Worm (Caenorhabditis elegans): ENCODE measurements around the gene F49H12.2.

The F49H12.2 gene

DNA sequence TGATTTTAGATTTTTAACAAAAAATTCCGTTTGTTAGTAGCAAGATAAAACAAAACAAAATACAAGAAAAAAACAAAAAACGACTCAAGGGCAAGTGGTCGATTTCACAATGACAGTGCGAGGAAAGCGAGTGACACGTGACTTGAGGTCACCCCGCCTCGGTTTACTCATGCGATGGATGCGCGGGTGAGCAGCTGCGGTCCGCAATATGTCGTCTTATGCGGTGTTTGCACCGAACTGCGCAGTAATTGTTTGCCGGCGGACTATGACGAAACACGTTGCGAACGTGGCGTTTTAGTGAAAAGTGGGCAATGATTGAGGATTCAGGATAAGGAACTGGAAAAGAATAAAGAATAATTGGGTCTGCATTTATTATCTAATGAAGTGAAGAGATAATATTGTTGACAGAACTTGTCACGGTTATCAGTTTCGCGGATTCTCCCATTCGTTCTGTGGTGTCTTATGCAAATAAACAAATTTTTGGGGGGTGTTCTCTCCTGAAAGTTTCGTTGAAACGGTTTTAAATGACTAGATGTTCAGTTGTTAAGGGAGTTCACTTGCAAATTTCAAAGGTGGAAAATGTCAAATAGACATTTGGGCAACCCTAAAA, 13.6 kb upstream of the F49H12.2 start (continued):
- no peak for TF ChIP-seq nfya-2 (GFP tag; IDR thresholded peaks at IDR 0.05)
- TF ChIP-seq ets-4 (GFP tag; optimal IDR thresholded peaks at IDR 0.05) = no peak
- TF ChIP-seq Y67H2A.10 (GFP tag; conservative IDR thresholded peaks at IDR 0.05) = no peak
- no peak for TF ChIP-seq madf-10 (tag; optimal IDR thresholded peaks at IDR 0.05)
- TF ChIP-seq K12H6.12 (tag; optimal IDR thresholded peaks at IDR 0.05) = peak; percentile 82
- no peak for TF ChIP-seq nfyb-1 (GFP tag; IDR thresholded peaks at IDR 0.05)
- no peak for TF ChIP-seq mes-4 (tag; optimal IDR thresholded peaks at IDR 0.05)
- no peak for TF ChIP-seq ztf-3 (GFP tag; optimal IDR thresholded peaks at IDR 0.05)
- TF ChIP-seq aptf-2 (GFP tag; conservative IDR thresholded peaks at IDR 0.05) = no peak
- peak; percentile 94 for TF ChIP-seq cebp-1 (GFP tag; IDR thresholded peaks at IDR 0.05)
- TF ChIP-seq cebp-1 (tag; optimal IDR thresholded peaks at IDR 0.05) = peak; percentile 99
- TF ChIP-seq ztf-25 (GFP tag; IDR thresholded peaks at IDR 0.05) = no peak
- TF ChIP-seq cebp-2 (GFP tag; IDR thresholded peaks at IDR 0.05) = no peak
- no peak for TF ChIP-seq F33H1.4 (GFP tag; IDR thresholded peaks at IDR 0.05)
- no peak for TF ChIP-seq attf-3 (GFP tag; conservative IDR thresholded peaks at IDR 0.05)
- TF ChIP-seq hrde-1 (tag; optimal IDR thresholded peaks at IDR 0.05; ENCODE audit: borderline replicate concordance) = no peak
- TF ChIP-seq egl-44 (GFP tag; IDR thresholded peaks at IDR 0.05) = no peak
- TF ChIP-seq ztf-6 (GFP tag; IDR thresholded peaks at IDR 0.05) = no peak
- no peak for TF ChIP-seq dpl-1 (GFP tag; optimal IDR thresholded peaks at IDR 0.05)
- peak; percentile 21 for TF ChIP-seq gei-17 (GFP tag; optimal IDR thresholded peaks at IDR 0.05)

DNA sequence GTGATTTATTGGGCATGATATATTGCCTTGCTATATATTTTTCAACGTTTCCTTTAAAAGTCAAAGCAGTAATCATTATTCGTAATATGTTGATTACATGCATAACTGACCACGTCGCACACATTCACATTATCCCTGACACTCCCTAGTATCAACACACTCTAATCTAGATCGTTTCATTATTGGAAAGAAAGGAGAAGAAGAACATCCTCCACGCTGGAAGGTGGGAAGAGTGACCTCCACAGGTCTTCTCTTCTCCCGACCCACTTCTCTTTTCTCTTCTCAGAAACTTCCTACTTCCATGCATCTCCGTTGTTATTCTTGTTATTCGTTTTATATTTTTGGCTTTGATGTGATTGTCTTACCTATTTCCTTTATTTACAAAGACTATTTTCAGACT, 11.0 kb upstream of the F49H12.2 start, which contains the start of gene txdc-12.2:
TSS of gene txdc-12.2 (plus strand) at position 396 of the 400 bp plus-strand sequence.
- TF ChIP-seq ama-1 (optimal IDR thresholded peaks at IDR 0.05) (no peak), ama-1 (GFP tag; optimal IDR thresholded peaks at IDR 0.05) (no peak), mcd-1 (GFP tag; IDR thresholded peaks at IDR 0.05) (no peak), aptf-3 (GFP tag; IDR thresholded peaks at IDR 0.05) (no peak), snpc-1.1 (tag; optimal IDR thresholded peaks at IDR 0.05; ENCODE audit: insufficient read depth) (no peak), F22D6.2 (tag; optimal IDR thresholded peaks at IDR 0.05) (no peak), hmg-1.2 (GFP tag; IDR thresholded peaks at IDR 0.05) (no peak), ztf-3 (GFP tag; optimal IDR thresholded peaks at IDR 0.05) (no peak), K12H6.12 (tag; optimal IDR thresholded peaks at IDR 0.05) (no peak), madf-3 (GFP tag; IDR thresholded peaks at IDR 0.05) (no peak), F33H1.4 (GFP tag; IDR thresholded peaks at IDR 0.05) (no peak), ceh-100 (GFP tag; IDR thresholded peaks at IDR 0.05) (no peak), lsy-27 (tag; optimal IDR thresholded peaks at IDR 0.05; ENCODE audit: borderline replicate concordance, insufficient read depth) (no peak), hlh-26 (GFP tag; conservative IDR thresholded peaks at IDR 0.05) (no peak), lin-40 (tag; optimal IDR thresholded peaks at IDR 0.05) (no peak), fkh-3 (tag; optimal IDR thresholded peaks at IDR 0.05) (no peak)

DNA sequence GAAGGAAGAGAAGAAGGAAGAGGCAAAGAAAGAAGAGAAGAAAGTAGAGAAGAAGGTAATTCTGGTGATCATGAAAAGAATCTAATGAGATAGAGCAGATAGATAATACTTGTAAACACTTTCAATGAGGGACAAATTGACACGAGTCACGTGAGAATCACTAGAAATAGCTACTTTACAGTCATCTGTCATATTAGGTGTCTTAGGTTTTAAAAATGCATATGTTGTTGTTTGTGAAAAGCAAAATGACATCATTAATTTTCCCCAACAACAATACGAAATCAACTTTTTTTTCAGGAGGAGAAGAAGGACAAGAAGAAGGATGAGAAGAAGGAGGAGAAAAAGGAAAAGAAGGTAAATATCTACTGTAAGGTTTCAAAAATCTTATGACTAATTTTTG, 9.9 kb upstream of the F49H12.2 start:
- no peak for TF ChIP-seq sptf-2 (GFP tag; optimal IDR thresholded peaks at IDR 0.05)
- TF ChIP-seq efl-1 (GFP tag; optimal IDR thresholded peaks at IDR 0.05) = no peak
- TF ChIP-seq C06A6.2 (GFP tag; conservative IDR thresholded peaks at IDR 0.05) = no peak
- TF ChIP-seq nfya-1 (tag; optimal IDR thresholded peaks at IDR 0.05; ENCODE audit: borderline replicate concordance, insufficient read depth) = no peak
- TF ChIP-seq snpc-1.1 (tag; optimal IDR thresholded peaks at IDR 0.05; ENCODE audit: insufficient read depth) = no peak
- no peak for TF ChIP-seq atf-7 (tag; optimal IDR thresholded peaks at IDR 0.05)
- TF ChIP-seq zfh-2 (GFP tag; conservative IDR thresholded peaks at IDR 0.05) = no peak
- TF ChIP-seq F37B4.10 (GFP tag; IDR thresholded peaks at IDR 0.05) = no peak

Measured in whole organism, young adult.